Worm (Caenorhabditis elegans) whole organism, L4 larva: ENCODE measurements around the gene Y54G2A.44.
A peak's percentile ranks its signal among the peaks of the same experiment; 100 is the strongest.

Experiments used
- F26F4.8 ChIP-seq: fragments of 200-800 bp; sonication (Bioruptor generic); conservative IDR thresholded peaks from 2 replicates; pipeline ENCODE4 v1.3.6; 2022; ENCODE audit warnings: missing genetic modification characterization, missing compliant biosample characterization
- F37D6.2 ChIP-seq: sonication (generic microtip); optimal IDR thresholded peaks from 2 replicates; lab custom pipeline; 2016; ENCODE audit warnings: mild to moderate bottlenecking, missing genetic modification characterization, missing compliant biosample characterization
- F44E2.7 ChIP-seq: fragments of 200-800 bp; sonication (Bioruptor generic); IDR thresholded peaks from 2 replicates; pipeline ENCODE4 v2.1.2; 2022; ENCODE audit warnings: missing genetic modification characterization, missing compliant biosample characterization
- T20F7.1 ChIP-seq: fragments of 200-800 bp; sonication (Bioruptor generic); optimal IDR thresholded peaks from 2 replicates; lab custom pipeline; 2018; ENCODE audit warnings: mild to moderate bottlenecking, missing genetic modification characterization, missing compliant biosample characterization
- ama-1 ChIP-seq: fragments of 150-350 bp; optimal IDR thresholded peaks from 2 replicates; lab custom pipeline; 2014; ENCODE audit warnings: inconsistent platforms, mixed read lengths
- attf-4 ChIP-seq: sonication (generic microtip); optimal IDR thresholded peaks from 3 replicates; lab custom pipeline; 2017; ENCODE audit warnings: missing biosample characterization, missing genetic modification characterization
- ceh-62 ChIP-seq: sonication (generic microtip); optimal IDR thresholded peaks from 2 replicates; lab custom pipeline; 2017; ENCODE audit warnings: missing biosample characterization, missing genetic modification characterization
- daf-12 ChIP-seq: fragments of 150-350 bp; optimal IDR thresholded peaks from 2 replicates; lab custom pipeline; 2014; ENCODE audit warnings: missing biosample characterization, missing genetic modification reagents, missing genetic modification characterization
- daf-16 ChIP-seq, 3 experiments: sonication (generic microtip); optimal IDR thresholded peaks; 2 replicates each; lab custom pipeline; 2016 to 2017; ENCODE audit warnings: missing genetic modification characterization in 3 of 3, missing genetic modification reagents in 3 of 3, mild to moderate bottlenecking in 2 of 3, missing compliant biosample characterization in 2 of 3, missing biosample characterization in 1 of 3, moderate library complexity in 1 of 3
- dmd-6 ChIP-seq: fragments of 200-800 bp; sonication (Bioruptor generic); IDR thresholded peaks from 2 replicates; pipeline ENCODE4 v1.3.6; 2022; ENCODE audit warnings: missing genetic modification reagents, missing genetic modification characterization, missing compliant biosample characterization
- dpl-1 ChIP-seq: fragments of 150-350 bp; optimal IDR thresholded peaks from 2 replicates; lab custom pipeline; 2014; ENCODE audit warnings: missing biosample characterization, missing genetic modification reagents, missing genetic modification characterization
- duxl-1 ChIP-seq: sonication (generic microtip); optimal IDR thresholded peaks from 2 replicates; lab custom pipeline; 2016; ENCODE audit warnings: mild to moderate bottlenecking, missing genetic modification characterization, moderate library complexity, missing compliant biosample characterization; ENCODE audit not compliant: poor library complexity
- dve-1 ChIP-seq: sonication (generic microtip); optimal IDR thresholded peaks from 2 replicates; lab custom pipeline; 2017; ENCODE audit warnings: antibody characterized with exemption, mild to moderate bottlenecking, missing genetic modification characterization, missing compliant biosample characterization; ENCODE audit not compliant: insufficient read depth
- egl-27 ChIP-seq: sonication (generic microtip); optimal IDR thresholded peaks from 3 replicates; lab custom pipeline; 2017; ENCODE audit warnings: missing biosample characterization, missing genetic modification reagents, missing genetic modification characterization
- gei-8 ChIP-seq: fragments of 200-800 bp; sonication (Bioruptor generic); optimal IDR thresholded peaks from 2 replicates; lab custom pipeline; 2018; ENCODE audit warnings: mild to moderate bottlenecking, missing genetic modification characterization, missing compliant biosample characterization
- hlh-11 ChIP-seq: fragments of 200-800 bp; sonication (Bioruptor generic); optimal IDR thresholded peaks from 2 replicates; lab custom pipeline; 2018; ENCODE audit warnings: mild to moderate bottlenecking, missing genetic modification characterization, missing compliant biosample characterization
- hlh-30 ChIP-seq: sonication (generic microtip); optimal IDR thresholded peaks from 2 replicates; lab custom pipeline; 2017; ENCODE audit warnings: antibody characterized with exemption, mild to moderate bottlenecking, missing genetic modification characterization, missing compliant biosample characterization; ENCODE audit not compliant: insufficient read depth
- jun-1 ChIP-seq: fragments of 150-350 bp; optimal IDR thresholded peaks from 2 replicates; lab custom pipeline; 2014; ENCODE audit warnings: missing biosample characterization, missing genetic modification reagents, missing genetic modification characterization
- lim-7 ChIP-seq: fragments of 200-800 bp; sonication (Bioruptor generic); IDR thresholded peaks from 2 replicates; pipeline ENCODE4 v1.3.6; 2022; ENCODE audit warnings: missing genetic modification characterization, missing compliant biosample characterization
- lin-1 ChIP-seq: fragments of 200-800 bp; sonication (Bioruptor generic); IDR thresholded peaks from 2 replicates; pipeline ENCODE4 v1.3.6; 2022; ENCODE audit warnings: missing genetic modification reagents, missing genetic modification characterization, missing compliant biosample characterization
- lin-15B ChIP-seq: fragments of 150-350 bp; sonication (generic microtip); optimal IDR thresholded peaks from 3 replicates; lab custom pipeline; 2014; ENCODE audit warnings: missing biosample characterization, missing genetic modification characterization
- lin-29 ChIP-seq: fragments of 200-800 bp; sonication (Bioruptor generic); IDR thresholded peaks from 2 replicates; pipeline ENCODE4 v1.3.6; 2022; ENCODE audit warnings: missing genetic modification reagents, missing genetic modification characterization, missing compliant biosample characterization
- lin-38 ChIP-seq: fragments of 200-800 bp; sonication (Bioruptor generic); IDR thresholded peaks from 2 replicates; pipeline ENCODE4 v1.3.6; 2022; ENCODE audit warnings: missing genetic modification reagents, missing genetic modification characterization, missing compliant biosample characterization
- lin-39 ChIP-seq: fragments of 150-350 bp; optimal IDR thresholded peaks from 2 replicates; lab custom pipeline; 2014; ENCODE audit warnings: missing biosample characterization, missing genetic modification reagents, missing genetic modification characterization
- lir-3 ChIP-seq: sonication (generic microtip); optimal IDR thresholded peaks from 2 replicates; lab custom pipeline; 2016; ENCODE audit warnings: mild to moderate bottlenecking, missing genetic modification characterization, missing compliant biosample characterization
- lsy-2 ChIP-seq, 2 experiments: fragments of 150-350 bp in 1 of 2; sonication (generic microtip) in 1 of 2; optimal IDR thresholded peaks; 2 replicates each; lab custom pipeline; 2014 to 2017; ENCODE audit warnings: missing biosample characterization in 2 of 2, missing genetic modification characterization in 2 of 2
- mep-1 ChIP-seq: fragments of 150-350 bp; sonication (generic microtip); optimal IDR thresholded peaks from 3 replicates; lab custom pipeline; 2014; ENCODE audit warnings: missing biosample characterization, missing genetic modification characterization
- mxl-2 ChIP-seq: fragments of 200-800 bp; sonication (Bioruptor generic); conservative IDR thresholded peaks from 2 replicates; pipeline ENCODE4 v1.3.6; 2022; ENCODE audit warnings: missing genetic modification reagents, missing genetic modification characterization, missing compliant biosample characterization
- mxl-3 ChIP-seq: fragments of 200-800 bp; sonication (Bioruptor generic); optimal IDR thresholded peaks from 2 replicates; lab custom pipeline; 2018; ENCODE audit warnings: mild to moderate bottlenecking, missing genetic modification characterization, missing compliant biosample characterization
- nhr-102 ChIP-seq: sonication (generic microtip); optimal IDR thresholded peaks from 2 replicates; lab custom pipeline; 2016; ENCODE audit warnings: mild to moderate bottlenecking, missing genetic modification characterization, moderate library complexity, missing compliant biosample characterization
- nhr-11 ChIP-seq: fragments of 150-350 bp; optimal IDR thresholded peaks from 2 replicates; lab custom pipeline; 2014; ENCODE audit warnings: missing biosample characterization, missing genetic modification characterization
- nhr-111 ChIP-seq: fragments of 200-800 bp; sonication (Bioruptor generic); optimal IDR thresholded peaks from 2 replicates; lab custom pipeline; 2018; ENCODE audit warnings: mild to moderate bottlenecking, missing genetic modification characterization, missing compliant biosample characterization
- nhr-28 ChIP-seq: fragments of 150-350 bp; optimal IDR thresholded peaks from 2 replicates; lab custom pipeline; 2014; ENCODE audit warnings: missing biosample characterization, missing genetic modification characterization
- nhr-76 ChIP-seq: fragments of 150-350 bp; optimal IDR thresholded peaks from 2 replicates; lab custom pipeline; 2014; ENCODE audit warnings: missing biosample characterization, missing genetic modification characterization
- pha-4 ChIP-seq, 2 experiments: fragments of 150-350 bp in 1 of 2; fragments of 200-800 bp in 1 of 2; sonication (Bioruptor generic) in 1 of 2; IDR thresholded peaks in 1 of 2; optimal IDR thresholded peaks in 1 of 2; 2 replicates each; pipeline versions ENCODE4 v1.3.6 to Lab custom; 2014 to 2022; ENCODE audit warnings: missing genetic modification characterization in 2 of 2, missing genetic modification reagents in 2 of 2, missing biosample characterization in 1 of 2, missing compliant biosample characterization in 1 of 2
- pqm-1 ChIP-seq: sonication (generic microtip); optimal IDR thresholded peaks from 2 replicates; lab custom pipeline; 2017; ENCODE audit warnings: missing biosample characterization, missing genetic modification characterization
- rbr-2 ChIP-seq: sonication (generic microtip); optimal IDR thresholded peaks from 2 replicates; lab custom pipeline; 2016; ENCODE audit warnings: missing genotype, missing genetic modification characterization, missing compliant biosample characterization
- set-16 ChIP-seq: fragments of 200-800 bp; sonication (Bioruptor generic); IDR thresholded peaks from 2 replicates; pipeline ENCODE4 v1.3.6; 2022; ENCODE audit warnings: missing genetic modification reagents, missing genetic modification characterization, missing compliant biosample characterization
- snpc-4 ChIP-seq: fragments of 150-350 bp; optimal IDR thresholded peaks from 2 replicates; lab custom pipeline; 2014; ENCODE audit warnings: missing biosample characterization, missing genetic modification characterization
- spr-1 ChIP-seq: sonication (generic microtip); optimal IDR thresholded peaks from 2 replicates; lab custom pipeline; 2016; ENCODE audit warnings: mild to moderate bottlenecking, missing genetic modification characterization, missing compliant biosample characterization
- spr-3 ChIP-seq: fragments of 200-800 bp; sonication (Bioruptor generic); optimal IDR thresholded peaks from 2 replicates; lab custom pipeline; 2018; ENCODE audit warnings: mild to moderate bottlenecking, missing genetic modification characterization, missing compliant biosample characterization
- tra-1 ChIP-seq: fragments of 200-800 bp; sonication (Bioruptor generic); IDR thresholded peaks from 2 replicates; pipeline ENCODE4 v1.3.6; 2022; ENCODE audit warnings: missing genetic modification reagents, missing genetic modification characterization, missing compliant biosample characterization
- unc-62 ChIP-seq, 3 experiments: fragments of 150-350 bp in 1 of 3; sonication (generic microtip); optimal IDR thresholded peaks in 2 of 3; peaks in 1 of 3; 1 replicate in 1 of 3; 2 replicates in 2 of 3; lab custom pipeline; 2014 to 2017; ENCODE audit warnings: missing biosample characterization in 3 of 3, missing genetic modification characterization in 3 of 3, missing genetic modification reagents in 3 of 3, missing genotype in 1 of 3
- zip-11 ChIP-seq: fragments of 200-800 bp; sonication (Bioruptor generic); IDR thresholded peaks from 2 replicates; pipeline ENCODE4 v1.3.6; 2022; ENCODE audit warnings: missing genetic modification characterization, missing compliant biosample characterization
- zip-2 ChIP-seq: fragments of 150-350 bp; optimal IDR thresholded peaks from 2 replicates; lab custom pipeline; 2014; ENCODE audit warnings: missing biosample characterization, missing genetic modification characterization
- ztf-11 ChIP-seq: fragments of 150-350 bp; optimal IDR thresholded peaks from 2 replicates; lab custom pipeline; 2014; ENCODE audit warnings: missing biosample characterization, missing genetic modification characterization

Y54G2A.44 gene

DNA sequence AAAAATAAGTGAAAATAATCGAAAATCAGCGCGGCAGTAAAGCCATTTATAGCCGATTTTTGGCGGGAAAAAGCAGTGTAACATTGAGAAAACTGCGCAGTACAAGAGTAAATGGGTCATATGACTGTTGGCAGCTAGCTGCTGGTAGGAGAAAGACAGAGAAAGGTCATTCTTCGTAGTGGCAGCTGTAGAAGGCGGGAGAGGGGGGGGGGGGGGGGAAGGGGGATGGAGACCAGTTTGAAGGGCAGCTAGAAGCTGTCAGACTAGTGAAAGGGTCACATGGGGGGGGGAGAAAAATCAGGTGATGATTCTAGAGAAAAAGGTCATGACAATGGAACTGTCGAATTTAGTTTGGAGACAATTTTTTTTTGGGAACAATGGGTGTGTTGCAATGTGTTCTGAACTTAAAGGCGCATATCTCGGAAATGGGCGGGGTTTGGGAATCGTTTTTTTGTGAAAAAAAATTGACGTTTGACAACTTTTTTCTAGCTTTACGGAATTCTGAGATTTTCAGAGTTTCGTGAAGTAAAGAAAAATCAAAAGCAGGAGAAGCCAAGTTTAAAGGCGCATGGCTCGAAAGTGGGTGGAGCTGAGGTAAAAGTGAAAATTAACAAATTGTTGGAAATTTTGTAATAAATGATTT is 29.3 kb upstream of the Y54G2A.44 start:
- peak; percentile 21 for TF ChIP-seq dpl-1 (GFP tag; lab: Kevin White, UChicago)
- TF ChIP-seq F44E2.7 = no peak
- no peak for TF ChIP-seq T20F7.1 (GFP tag; lab: Kevin White, UChicago)
- no peak for TF ChIP-seq nhr-102 (tag; lab: Kevin White, UChicago)
- no peak for TF ChIP-seq lin-39
- no peak for TF ChIP-seq duxl-1 (tag; lab: Kevin White, UChicago)
- peak; percentile 70 for TF ChIP-seq hlh-11 (tag; lab: Kevin White, UChicago)
- TF ChIP-seq zip-2 (tag; lab: Kevin White, UChicago) = no peak
- peak; percentile 50 for TF ChIP-seq ama-1 (lab: Kevin White, UChicago)
- peak in 1 of 2 experiments; percentile 58 for TF ChIP-seq unc-62 (GFP tag; optimal IDR thresholded peaks at IDR 0.05 in 1 of 2; lab: Kevin White, UChicago)
- no peak for TF ChIP-seq unc-62 (tag; optimal IDR thresholded peaks at IDR 0.05; lab: Kevin White, UChicago)
- no peak for TF ChIP-seq spr-1 (tag; lab: Kevin White, UChicago)
- TF ChIP-seq lsy-2 (tag; optimal IDR thresholded peaks at IDR 0.05; lab: Kevin White, UChicago) = no peak
- no peak for TF ChIP-seq rbr-2
- peak; percentile 1 for TF ChIP-seq mxl-3 (GFP tag; lab: Kevin White, UChicago)
- TF ChIP-seq egl-27 = no peak
- TF ChIP-seq set-16 (GFP tag; lab: Robert Waterston, UW) = peak; percentile 85
- TF ChIP-seq nhr-111 (GFP tag; lab: Kevin White, UChicago) = peak; percentile 44
- no peak for TF ChIP-seq nhr-76
- no peak for TF ChIP-seq dmd-6 (GFP tag; lab: Robert Waterston, UW)
- TF ChIP-seq attf-4 (tag; lab: Kevin White, UChicago) = no peak
- TF ChIP-seq lin-38 (GFP tag; lab: Robert Waterston, UW) = peak; percentile 33; the same call in 1 of the 2 replicates
- peak; percentile 40 for TF ChIP-seq gei-8
- no peak for TF ChIP-seq tra-1
- TF ChIP-seq spr-3 (GFP tag; lab: Kevin White, UChicago) = no peak
- peak; percentile 74 for TF ChIP-seq hlh-30

DNA sequence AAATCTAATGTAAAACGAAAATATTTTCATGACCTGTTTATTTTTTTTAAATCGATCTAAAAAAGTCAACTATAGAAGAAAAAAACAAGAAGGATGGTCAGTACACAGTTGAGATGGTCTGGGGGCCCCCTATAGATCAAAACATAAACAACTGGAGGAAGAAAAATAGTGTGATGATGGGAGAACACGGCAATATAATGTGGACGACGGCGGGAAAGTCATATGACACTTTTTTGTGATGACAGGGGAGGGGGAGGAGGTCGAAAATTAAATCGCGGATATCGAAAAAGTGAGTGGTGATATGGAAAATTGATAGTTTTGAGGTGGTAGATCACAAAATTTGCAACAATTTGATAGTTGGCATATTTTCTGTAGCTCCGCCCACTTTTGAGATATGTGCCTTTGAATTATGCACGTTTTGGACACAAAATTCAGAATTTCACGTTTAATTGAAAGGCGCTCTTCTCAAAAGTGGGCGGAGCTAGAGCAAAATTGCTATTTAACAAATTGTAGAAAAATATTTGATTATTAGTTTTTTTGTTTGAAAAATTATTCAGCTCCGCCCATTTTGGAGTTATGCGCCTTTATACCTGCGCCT is 28.2 kb upstream of the Y54G2A.44 start:
- TF ChIP-seq zip-11 (no peak), dve-1 (tag; lab: Kevin White, UChicago) (peak; percentile 32), daf-12 (tag; lab: Kevin White, UChicago) (no peak), lim-7 (no peak), rbr-2 (no peak), gei-8 (no peak), mxl-2 (GFP tag; lab: Robert Waterston, UW) (no peak), lin-15B (tag; lab: Kevin White, UChicago) (no peak), ceh-62 (tag; lab: Kevin White, UChicago) (no peak), snpc-4 (tag; lab: Kevin White, UChicago) (no peak), hlh-30 (peak; percentile 88), lin-1 (GFP tag; lab: Robert Waterston, UW) (no peak), lir-3 (tag; lab: Kevin White, UChicago) (no peak), ztf-11 (tag; lab: Kevin White, UChicago) (no peak), lin-38 (GFP tag; lab: Robert Waterston, UW) (no peak), pqm-1 (tag; lab: Kevin White, UChicago) (no peak), nhr-28 (tag; lab: Kevin White, UChicago) (peak; percentile 33), hlh-11 (tag; lab: Kevin White, UChicago) (peak; percentile 48), F26F4.8 (GFP tag; lab: Robert Waterston, UW) (no peak), nhr-11 (tag; lab: Kevin White, UChicago) (no peak), F37D6.2 (tag; lab: Kevin White, UChicago) (no peak), T20F7.1 (GFP tag; lab: Kevin White, UChicago) (no peak), lin-29 (GFP tag; lab: Robert Waterston, UW) (no peak), unc-62 (GFP tag; optimal IDR thresholded peaks at IDR 0.05 in 1 of 2; lab: Kevin White, UChicago) (no peak), unc-62 (tag; optimal IDR thresholded peaks at IDR 0.05; lab: Kevin White, UChicago) (no peak), lsy-2 (tag; optimal IDR thresholded peaks at IDR 0.05; lab: Kevin White, UChicago) (no peak), dmd-6 (GFP tag; lab: Robert Waterston, UW) (no peak), pha-4 (GFP tag; IDR thresholded peaks at IDR 0.05; lab: Robert Waterston, UW) (no peak), pha-4 (tag; optimal IDR thresholded peaks at IDR 0.05; lab: Kevin White, UChicago) (peak; percentile 28), mep-1 (tag; lab: Kevin White, UChicago) (peak; percentile 29), daf-16 (GFP tag; optimal IDR thresholded peaks at IDR 0.05; lab: Kevin White, UChicago) (peak in 1 of 2 experiments; percentile 43), daf-16 (tag; optimal IDR thresholded peaks at IDR 0.05; lab: Kevin White, UChicago) (no peak), jun-1 (tag; lab: Kevin White, UChicago) (no peak)
